Fruit fly (Drosophila melanogaster): ENCODE results near the gene Mps1.
A peak's percentile ranks its signal among the peaks of the same experiment; 100 is the strongest.

The Mps1 gene

dm6 chr3R:17716858-17717596 is 46.0 kb downstream of the Mps1 start (continued):
- peak; percentile 27 for TF ChIP-seq ash1 (GFP tag; optimal IDR thresholded peaks at IDR 0.05)
- TF ChIP-seq HmgZ (tag; optimal IDR thresholded peaks at IDR 0.05): peak; percentile 64
- peak; percentile 21 for TF ChIP-seq B-H2 (GFP tag; optimal IDR thresholded peaks at IDR 0.05)
- TF ChIP-seq CG7987 (GFP tag; optimal IDR thresholded peaks at IDR 0.05): peak; percentile 20

- TF ChIP-seq Jarid2 (GFP tag; optimal IDR thresholded peaks at IDR 0.05): peak; percentile 56
- peak; percentile 4 for TF ChIP-seq Blimp-1 (GFP tag; optimal IDR thresholded peaks at IDR 0.05)
- TF ChIP-seq CG11456 (GFP tag; IDR thresholded peaks at IDR 0.05): no peak
- no peak for TF ChIP-seq CG16813 (GFP tag; IDR thresholded peaks at IDR 0.05; ENCODE audit: partially characterized antibody)
- TF ChIP-seq cg (GFP tag; optimal IDR thresholded peaks at IDR 0.05): peak; percentile 5
- TF ChIP-seq CG13775 (GFP tag; optimal IDR thresholded peaks at IDR 0.05): peak; percentile 54
- TF ChIP-seq CG13624 (GFP tag; optimal IDR thresholded peaks at IDR 0.05): peak; percentile 55
- no peak for TF ChIP-seq Doc3 (GFP tag; IDR thresholded peaks at IDR 0.05; ENCODE audit: partially characterized antibody)
- peak; percentile 43 for TF ChIP-seq HmgZ (tag; optimal IDR thresholded peaks at IDR 0.05)
- TF ChIP-seq Sin3A (optimal IDR thresholded peaks at IDR 0.05): peak; percentile 97
- no peak for TF ChIP-seq dimm (GFP tag; IDR thresholded peaks at IDR 0.05)
- TF ChIP-seq Dip2 (GFP tag; IDR thresholded peaks at IDR 0.05): no peak
- TF ChIP-seq Mrtf (GFP tag; IDR thresholded peaks at IDR 0.05): no peak
- no peak for TF ChIP-seq CG10654 (GFP tag; optimal IDR thresholded peaks at IDR 0.05)
- TF ChIP-seq CG1529 (GFP tag; optimal IDR thresholded peaks at IDR 0.05): no peak
- peak; percentile 83 for TF ChIP-seq pzg (GFP tag; optimal IDR thresholded peaks at IDR 0.05)
- no peak for TF ChIP-seq wdn (GFP tag; IDR thresholded peaks at IDR 0.05)
- TF ChIP-seq CG12155 (GFP tag; optimal IDR thresholded peaks at IDR 0.05): peak; percentile 90
- no peak for TF ChIP-seq sr (GFP tag; IDR thresholded peaks at IDR 0.05)
- peak; percentile 22 for TF ChIP-seq CG10147 (GFP tag; optimal IDR thresholded peaks at IDR 0.05)
- TF ChIP-seq Camta (GFP tag; optimal IDR thresholded peaks at IDR 0.05): peak; percentile 2
- TF ChIP-seq maf-S (GFP tag; optimal IDR thresholded peaks at IDR 0.05): no peak
- TF ChIP-seq CG4617 (GFP tag; optimal IDR thresholded peaks at IDR 0.05; ENCODE audit: borderline replicate concordance): peak; percentile 43
- TF ChIP-seq Sry-δ (GFP tag; optimal IDR thresholded peaks at IDR 0.05): peak; percentile 94
- no peak for TF ChIP-seq CG11723 (GFP tag; optimal IDR thresholded peaks at IDR 0.05)
- TF ChIP-seq BEAF-32 (GFP tag; optimal IDR thresholded peaks at IDR 0.05): peak; percentile 99
- no peak for TF ChIP-seq Mad (GFP tag; optimal IDR thresholded peaks at IDR 0.05)
- TF ChIP-seq CG18262 (tag; optimal IDR thresholded peaks at IDR 0.05): no peak
- peak; percentile 13 for TF ChIP-seq CG11504 (tag; optimal IDR thresholded peaks at IDR 0.05)
- TF ChIP-seq gfzf (GFP tag; optimal IDR thresholded peaks at IDR 0.05): peak; percentile 58
- TF ChIP-seq Ada2b (GFP tag; IDR thresholded peaks at IDR 0.05): no peak
- TF ChIP-seq crp (GFP tag; optimal IDR thresholded peaks at IDR 0.05): no peak
- no peak for TF ChIP-seq inv (GFP tag; IDR thresholded peaks at IDR 0.05; ENCODE audit: partially characterized antibody)
- peak; percentile 21 for TF ChIP-seq CG17829 (tag; optimal IDR thresholded peaks at IDR 0.05)
- no peak for TF ChIP-seq B-H2 (GFP tag; optimal IDR thresholded peaks at IDR 0.05)
- TF ChIP-seq E2f1 (GFP tag; IDR thresholded peaks at IDR 0.05): no peak
- no peak for TF ChIP-seq CG18599 (GFP tag; optimal IDR thresholded peaks at IDR 0.05)
- no peak for TF ChIP-seq CG4820 (GFP tag; optimal IDR thresholded peaks at IDR 0.05)
- TF ChIP-seq Optix (GFP tag; IDR thresholded peaks at IDR 0.05): no peak
- TF ChIP-seq sisA (GFP tag; IDR thresholded peaks at IDR 0.05): no peak
- TF ChIP-seq CG7745 (tag; optimal IDR thresholded peaks at IDR 0.05): no peak
- no peak for TF ChIP-seq CG15073 (GFP tag; optimal IDR thresholded peaks at IDR 0.05)
- no peak for TF ChIP-seq CG33557 (GFP tag; optimal IDR thresholded peaks at IDR 0.05)
- TF ChIP-seq pum (GFP tag; optimal IDR thresholded peaks at IDR 0.05): no peak
Measured at dm6 chr3R:17718051-17718693, 47.1 kb downstream of the Mps1 start, which contains the start of gene osa. Gene osa (minus strand): TSS chr3R:17718350.
